Fruit fly (Drosophila melanogaster): ENCODE data around the gene 5PtaseI.

- TF ChIP-seq Myc (optimal IDR thresholded peaks at IDR 0.05) (no peak), h (optimal IDR thresholded peaks at IDR 0.05) (no peak), Sin3A (optimal IDR thresholded peaks at IDR 0.05) (no peak), insv (optimal IDR thresholded peaks at IDR 0.05) (no peak)
Measured at dm6 chr3R:24996502-24996901, 48.4 kb downstream of the 5PtaseI start.

All from Kc167 (cell line).